Fruit fly (Drosophila melanogaster): Measurements from ENCODE around the gene CG10747.

Gene CG10747

DNA sequence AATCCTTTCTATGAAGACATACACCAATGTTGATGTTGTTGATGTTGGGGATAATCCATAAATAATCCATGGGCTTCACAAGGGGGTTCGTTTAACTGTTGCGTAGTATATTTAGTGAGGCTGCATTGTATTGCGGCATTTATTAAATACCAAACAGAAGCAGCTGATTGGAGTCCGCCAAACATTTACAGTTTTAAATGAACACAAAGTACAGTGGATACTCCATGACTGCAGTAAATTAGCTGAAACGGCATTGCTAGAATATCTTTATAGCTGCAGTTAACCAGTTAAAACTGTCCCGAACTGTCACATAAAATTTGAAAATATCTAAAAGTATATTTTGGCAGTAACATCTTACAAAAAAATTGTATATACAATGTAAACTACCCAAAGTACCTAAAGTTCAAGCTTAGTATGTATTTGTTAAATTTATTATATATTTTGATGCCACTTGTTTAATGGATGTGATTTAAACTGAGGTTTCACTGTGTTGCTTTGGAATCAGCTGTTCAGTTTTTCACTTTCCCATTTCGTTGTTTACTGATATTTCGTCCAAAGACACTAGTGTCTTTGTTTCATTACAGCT lies at the start of gene CG10747, which contains the start of gene Pyroxd1:
CG10747 (minus strand) TSS at position 255 of the 586 bp plus-strand sequence.
Pyroxd1 (plus strand) TSS at position 342 of the 586 bp plus-strand sequence.
- TF ChIP-seq CG4318 (GFP tag; optimal IDR thresholded peaks at IDR 0.05) (peak; percentile 99), CG10669 (GFP tag; optimal IDR thresholded peaks at IDR 0.05) (peak; percentile 99), fd59A (GFP tag; optimal IDR thresholded peaks at IDR 0.05) (peak; percentile 98), net (GFP tag; optimal IDR thresholded peaks at IDR 0.05) (peak; percentile 99), CG3919 (GFP tag; optimal IDR thresholded peaks at IDR 0.05) (peak; percentile 99), CG11762 (GFP tag; optimal IDR thresholded peaks at IDR 0.05; ENCODE audit: insufficient read depth) (peak; percentile 99), fkh (GFP tag; optimal IDR thresholded peaks at IDR 0.05) (peak; percentile 87), CG32006 (GFP tag; optimal IDR thresholded peaks at IDR 0.05) (peak; percentile 100), pdm3 (GFP tag; optimal IDR thresholded peaks at IDR 0.05) (peak; percentile 99), spab (GFP tag; optimal IDR thresholded peaks at IDR 0.05) (peak; percentile 97), CG6276 (GFP tag; optimal IDR thresholded peaks at IDR 0.05) (peak; percentile 99), Met (GFP tag; optimal IDR thresholded peaks at IDR 0.05) (peak; percentile 99), Gug (GFP tag; IDR thresholded peaks at IDR 0.05) (peak; percentile 98), CG3032 (tag; optimal IDR thresholded peaks at IDR 0.05) (peak; percentile 98), CG31627 (GFP tag; optimal IDR thresholded peaks at IDR 0.05) (peak; percentile 99), CG8632 (GFP tag; optimal IDR thresholded peaks at IDR 0.05) (peak; percentile 98), ss (GFP tag; optimal IDR thresholded peaks at IDR 0.05) (peak; percentile 96 to 98), dsx (GFP tag; optimal IDR thresholded peaks at IDR 0.05; ENCODE audit: poor library complexity, severe bottlenecking) (peak; percentile 97), CG8319 (GFP tag; optimal IDR thresholded peaks at IDR 0.05) (peak; percentile 98), CG11294 (GFP tag; IDR thresholded peaks at IDR 0.05) (peak; percentile 98), esn (GFP tag; optimal IDR thresholded peaks at IDR 0.05) (peak; percentile 99), Eip75B (GFP tag; optimal IDR thresholded peaks at IDR 0.05) (peak; percentile 98), fd85E (GFP tag; optimal IDR thresholded peaks at IDR 0.05) (peak; percentile 94), Sox15 (GFP tag; optimal IDR thresholded peaks at IDR 0.05) (peak; percentile 99), CG6854 (GFP tag; optimal IDR thresholded peaks at IDR 0.05) (peak; percentile 97), Eip93F (GFP tag; optimal IDR thresholded peaks at IDR 0.05) (peak; percentile 98), Sox14 (GFP tag; optimal IDR thresholded peaks at IDR 0.05) (peak; percentile 99), eg (GFP tag; IDR thresholded peaks at IDR 0.05) (peak; percentile 99), Lpt (GFP tag; optimal IDR thresholded peaks at IDR 0.05) (peak; percentile 99), acj6 (GFP tag; optimal IDR thresholded peaks at IDR 0.05) (peak; percentile 99), CG6808 (GFP tag; optimal IDR thresholded peaks at IDR 0.05) (peak; percentile 97), Ets96B (tag; optimal IDR thresholded peaks at IDR 0.05) (peak; percentile 98), CG11902 (GFP tag; optimal IDR thresholded peaks at IDR 0.05) (peak; percentile 98), Smox (GFP tag; optimal IDR thresholded peaks at IDR 0.05) (peak; percentile 99), cyc (GFP tag; optimal IDR thresholded peaks at IDR 0.05) (peak; percentile 99), Eip78C (GFP tag) (peak; percentile 100), CG1621 (tag; optimal IDR thresholded peaks at IDR 0.05) (peak; percentile 97), dac (GFP tag; optimal IDR thresholded peaks at IDR 0.05) (peak; percentile 98), OdsH (GFP tag; optimal IDR thresholded peaks at IDR 0.05) (peak; percentile 99), lz (GFP tag; optimal IDR thresholded peaks at IDR 0.05) (peak; percentile 99), achi (GFP tag; optimal IDR thresholded peaks at IDR 0.05) (peak; percentile 98), Sox102F (GFP tag; optimal IDR thresholded peaks at IDR 0.05) (peak; percentile 99), Hr4 (GFP tag; optimal IDR thresholded peaks at IDR 0.05) (peak; percentile 100), CG10631 (GFP tag; optimal IDR thresholded peaks at IDR 0.05) (peak; percentile 99), Hr39 (GFP tag; optimal IDR thresholded peaks at IDR 0.05) (peak; percentile 99), CG6163 (GFP tag; IDR thresholded peaks at IDR 0.05) (peak; percentile 97), CG7368 (GFP tag; optimal IDR thresholded peaks at IDR 0.05) (peak; percentile 98), CG16779 (tag; optimal IDR thresholded peaks at IDR 0.05) (peak; percentile 98), CG15336 (GFP tag; IDR thresholded peaks at IDR 0.05) (peak; percentile 99), svp (GFP tag) (peak; percentile 99), vri (GFP tag; optimal IDR thresholded peaks at IDR 0.05) (peak; percentile 96)

Measured in whole organism, prepupa.